Fruit fly (Drosophila melanogaster): ENCODE measurements around the gene CG15760.

Gene CG15760

dm6 chrX:13626579-13626894 lies 43.0 kb upstream of the CG15760 start (continued):
- peak; percentile 6 for TF ChIP-seq CG11723 (GFP tag; optimal IDR thresholded peaks at IDR 0.05)
- TF ChIP-seq CG18599 (GFP tag; optimal IDR thresholded peaks at IDR 0.05): peak; percentile 89
- TF ChIP-seq CG14441 (GFP tag; IDR thresholded peaks at IDR 0.05): peak; percentile 74
- peak; percentile 70 for TF ChIP-seq maf-S (GFP tag; optimal IDR thresholded peaks at IDR 0.05)
- 0 out of 2 replicates have a peak, but pooled peaks have one; percentile 22 for TF ChIP-seq CG17612 (GFP tag; IDR thresholded peaks at IDR 0.05)
- TF ChIP-seq CG9932 (GFP tag; IDR thresholded peaks at IDR 0.05): peak; percentile 87
- peak; percentile 30 for TF ChIP-seq nau (GFP tag; optimal IDR thresholded peaks at IDR 0.05)
- TF ChIP-seq zfh2 (GFP tag; optimal IDR thresholded peaks at IDR 0.05): peak; percentile 78
- TF ChIP-seq kni (GFP tag; optimal IDR thresholded peaks at IDR 0.05): peak; percentile 54
- TF ChIP-seq caup (GFP tag; optimal IDR thresholded peaks at IDR 0.05; ENCODE audit: severe bottlenecking): peak; percentile 72
- TF ChIP-seq salm (tag; optimal IDR thresholded peaks at IDR 0.05): peak; percentile 64
- TF ChIP-seq sens (GFP tag): peak; percentile 93
- peak; percentile 83 for TF ChIP-seq Meics (GFP tag; optimal IDR thresholded peaks at IDR 0.05)
- peak; percentile 71 for TF ChIP-seq NC2β (GFP tag; optimal IDR thresholded peaks at IDR 0.05)
- no peak for TF ChIP-seq Dll (GFP tag; IDR thresholded peaks at IDR 0.05; ENCODE audit: partially characterized antibody)
- peak; percentile 71 for TF ChIP-seq NfI (GFP tag; optimal IDR thresholded peaks at IDR 0.05)
- peak; percentile 68 for TF ChIP-seq CG9437 (GFP tag; optimal IDR thresholded peaks at IDR 0.05)
- peak in 1 of 2 experiments; percentile 57 for TF ChIP-seq Hr78 (GFP tag; optimal IDR thresholded peaks at IDR 0.05)
- TF ChIP-seq ems (GFP tag; optimal IDR thresholded peaks at IDR 0.05): peak; percentile 71
- peak in 1 of 2 experiments; percentile 23 for TF ChIP-seq crp (GFP tag; optimal IDR thresholded peaks at IDR 0.05)
- peak; percentile 9 for TF ChIP-seq zen (tag; optimal IDR thresholded peaks at IDR 0.05)
- no peak for TF ChIP-seq CG1024 (GFP tag; IDR thresholded peaks at IDR 0.05)
- peak; percentile 88 for TF ChIP-seq lab (GFP tag; optimal IDR thresholded peaks at IDR 0.05)
- TF ChIP-seq Pdp1 (GFP tag; optimal IDR thresholded peaks at IDR 0.05): peak; percentile 75 to 77
- no peak for TF ChIP-seq Elba2 (GFP tag; optimal IDR thresholded peaks at IDR 0.05)
- peak; percentile 59 for TF ChIP-seq danr (GFP tag; IDR thresholded peaks at IDR 0.05)
- no peak for TF ChIP-seq CG43689 (GFP tag; IDR thresholded peaks at IDR 0.05)
- TF ChIP-seq CG4328 (GFP tag; optimal IDR thresholded peaks at IDR 0.05): peak; percentile 74
- no peak for TF ChIP-seq CG3065 (GFP tag; optimal IDR thresholded peaks at IDR 0.05)
- peak; percentile 67 for TF ChIP-seq Hr3 (GFP tag; optimal IDR thresholded peaks at IDR 0.05)
- TF ChIP-seq CG17385 (GFP tag; optimal IDR thresholded peaks at IDR 0.05): peak; percentile 78
- TF ChIP-seq Abd-B (GFP tag; optimal IDR thresholded peaks at IDR 0.05): peak; percentile 75
- peak; percentile 58 for TF ChIP-seq CG10654 (GFP tag; optimal IDR thresholded peaks at IDR 0.05)
- TF ChIP-seq seq (GFP tag; IDR thresholded peaks at IDR 0.05): peak; percentile 81
- peak; percentile 84 for TF ChIP-seq CG11504 (tag; optimal IDR thresholded peaks at IDR 0.05)
- TF ChIP-seq fd102C (GFP tag; optimal IDR thresholded peaks at IDR 0.05): no peak
- TF ChIP-seq Taf1 (GFP tag; IDR thresholded peaks at IDR 0.05): peak; percentile 49; the same call in 1 of the 2 replicates
- peak; percentile 73 for TF ChIP-seq CG12659 (GFP tag; optimal IDR thresholded peaks at IDR 0.05)
- TF ChIP-seq Atf6 (GFP tag; IDR thresholded peaks at IDR 0.05): peak; percentile 87
- TF ChIP-seq nerfin-1 (tag; optimal IDR thresholded peaks at IDR 0.05): peak; percentile 53
- no peak for TF ChIP-seq pita (GFP tag; optimal IDR thresholded peaks at IDR 0.05)
- TF ChIP-seq Awh (GFP tag; IDR thresholded peaks at IDR 0.05): no peak
- peak; percentile 69 for TF ChIP-seq chn (GFP tag; optimal IDR thresholded peaks at IDR 0.05)
- peak; percentile 60 for TF ChIP-seq CG18764 (GFP tag; optimal IDR thresholded peaks at IDR 0.05)
- TF ChIP-seq D19A (tag; optimal IDR thresholded peaks at IDR 0.05): peak; percentile 57
- TF ChIP-seq CG10209 (GFP tag; optimal IDR thresholded peaks at IDR 0.05): peak; percentile 68
- peak; percentile 78 for TF ChIP-seq abd-A (tag; optimal IDR thresholded peaks at IDR 0.05)
- no peak for TF ChIP-seq CG18011 (GFP tag; optimal IDR thresholded peaks at IDR 0.05)
- no peak for TF ChIP-seq lov (optimal IDR thresholded peaks at IDR 0.05)
- TF ChIP-seq lov (GFP tag; IDR thresholded peaks at IDR 0.05): no peak
